Worm (Caenorhabditis elegans) whole organism, late embryonic: Measurements from ENCODE around the gene unc-2.

Experiments
- ceh-24 ChIP-seq: sonication (generic microtip); optimal IDR thresholded peaks from 2 replicates; lab custom pipeline; 2016; ENCODE audit warnings: mild to moderate bottlenecking, missing genetic modification characterization, missing compliant biosample characterization
- ceh-6 ChIP-seq: fragments of 200-800 bp; sonication (Bioruptor generic); optimal IDR thresholded peaks from 2 replicates; lab custom pipeline; 2018; ENCODE audit warnings: mild to moderate bottlenecking, missing genetic modification characterization, missing compliant biosample characterization
- dmd-4 ChIP-seq: sonication (generic microtip); optimal IDR thresholded peaks from 2 replicates; lab custom pipeline; 2016; ENCODE audit warnings: borderline replicate concordance, missing genetic modification characterization, missing compliant biosample characterization
- elt-2 ChIP-seq: sonication (generic microtip); optimal IDR thresholded peaks from 2 replicates; lab custom pipeline; 2016; ENCODE audit warnings: missing genetic modification reagents, missing genetic modification characterization, missing compliant biosample characterization
- hlh-30 ChIP-seq: sonication (generic microtip); optimal IDR thresholded peaks from 2 replicates; lab custom pipeline; 2017; ENCODE audit warnings: antibody characterized with exemption, missing genetic modification characterization, missing compliant biosample characterization; ENCODE audit not compliant: insufficient read depth
- hlh-6 ChIP-seq: sonication (generic microtip); optimal IDR thresholded peaks from 2 replicates; lab custom pipeline; 2016; ENCODE audit warnings: missing genotype, missing genetic modification characterization, missing compliant biosample characterization
- madf-2 ChIP-seq: sonication (generic microtip); optimal IDR thresholded peaks from 2 replicates; lab custom pipeline; 2017; ENCODE audit warnings: missing genetic modification characterization, missing compliant biosample characterization
- nfya-1 ChIP-seq: sonication (generic microtip); optimal IDR thresholded peaks from 2 replicates; lab custom pipeline; 2017; ENCODE audit warnings: missing genetic modification characterization, mild to moderate bottlenecking, missing compliant biosample characterization, antibody characterized with exemption, moderate library complexity
- nhr-11 ChIP-seq: fragments of 150-350 bp; optimal IDR thresholded peaks from 2 replicates; lab custom pipeline; 2014; ENCODE audit warnings: missing biosample characterization, missing genetic modification characterization
- pha-2 ChIP-seq: sonication (generic microtip); optimal IDR thresholded peaks from 2 replicates; lab custom pipeline; 2017; ENCODE audit warnings: mild to moderate bottlenecking, missing genetic modification characterization, missing compliant biosample characterization
- ttx-3 ChIP-seq: sonication (generic microtip); optimal IDR thresholded peaks from 2 replicates; lab custom pipeline; 2016; ENCODE audit warnings: missing genetic modification reagents, missing genetic modification characterization, missing compliant biosample characterization
- unc-55 ChIP-seq: sonication (generic microtip); optimal IDR thresholded peaks from 2 replicates; lab custom pipeline; 2017; ENCODE audit warnings: missing biosample characterization, missing genetic modification reagents, missing genetic modification characterization

- no peak for TF ChIP-seq unc-55
- no peak for TF ChIP-seq ttx-3 (tag; lab: Kevin White, UChicago)
- TF ChIP-seq madf-2, result no peak
- no peak for TF ChIP-seq nfya-1 (tag; lab: Kevin White, UChicago)
- no peak for TF ChIP-seq dmd-4 (tag; lab: Kevin White, UChicago)
- no peak for TF ChIP-seq hlh-30 (tag; lab: Kevin White, UChicago)
- no peak for TF ChIP-seq hlh-6
- no peak for TF ChIP-seq ceh-6 (GFP tag; lab: Kevin White, UChicago)
- no peak for TF ChIP-seq pha-2 (tag; lab: Kevin White, UChicago)
- no peak for TF ChIP-seq nhr-11 (tag; lab: Kevin White, UChicago)
- TF ChIP-seq ceh-24 (tag; lab: Kevin White, UChicago), result no peak
- no peak for TF ChIP-seq elt-2 (tag; lab: Kevin White, UChicago)
These were observed 6.4 kb upstream of the unc-2 start, which contains the start of gene F55F1.2 for ce11 chrX:2769685-2770084.
